Worm (Caenorhabditis elegans) whole organism, dauer: ENCODE measurements around the gene tag-30.

ENCODE experiments used
- unc-62 ChIP-seq: sonication (generic microtip); optimal IDR thresholded peaks from 2 replicates; lab custom pipeline; 2017; ENCODE audit warnings: missing biosample characterization, missing genetic modification reagents, missing genetic modification characterization

The tag-30 gene

ce11 chrIV:11820067-11820913 lies 34.7 kb downstream of the tag-30 start:
- no peak for TF ChIP-seq unc-62 (GFP tag; lab: Kevin White, UChicago)

- TF ChIP-seq unc-62 (GFP tag; lab: Kevin White, UChicago) = no peak
These were observed 41.1 kb downstream of the tag-30 start, which contains the start of gene M117.1 for ce11 chrIV:11813901-11814300. TSS of gene M117.1 (plus strand) at chrIV:11814247.

ce11 chrIV:11812017-11812416 lies 42.9 kb downstream of the tag-30 start:
- no peak for TF ChIP-seq unc-62 (GFP tag; lab: Kevin White, UChicago)

- TF ChIP-seq unc-62 (GFP tag; lab: Kevin White, UChicago) = no peak
These were observed 45.2 kb downstream of the tag-30 start for ce11 chrIV:11809708-11810114.

- no peak for TF ChIP-seq unc-62 (GFP tag; lab: Kevin White, UChicago)
These were observed 45.9 kb downstream of the tag-30 start for ce11 chrIV:11809047-11809446.

ce11 chrIV:11804053-11804452 lies 50.9 kb downstream of the tag-30 start, which contains the start of gene H01G02.1:
TSS of gene H01G02.1 (minus strand) at chrIV:11804153.
- TF ChIP-seq unc-62 (GFP tag; lab: Kevin White, UChicago) = no peak

ce11 chrIV:11803044-11803443 lies 51.9 kb downstream of the tag-30 start, which contains the start of gene H01G02.4:
TSS of gene H01G02.4 (minus strand) at chrIV:11803144.
- TF ChIP-seq unc-62 (GFP tag; lab: Kevin White, UChicago) = no peak

- TF ChIP-seq unc-62 (GFP tag; lab: Kevin White, UChicago) = no peak
These were observed 53.9 kb downstream of the tag-30 start, which contains the start of gene dyf-18 for ce11 chrIV:11801078-11801477. TSS of gene dyf-18 (minus strand) at chrIV:11801178.
